Worm (Caenorhabditis elegans): ENCODE results near the gene T05G5.4.

Gene T05G5.4

DNA sequence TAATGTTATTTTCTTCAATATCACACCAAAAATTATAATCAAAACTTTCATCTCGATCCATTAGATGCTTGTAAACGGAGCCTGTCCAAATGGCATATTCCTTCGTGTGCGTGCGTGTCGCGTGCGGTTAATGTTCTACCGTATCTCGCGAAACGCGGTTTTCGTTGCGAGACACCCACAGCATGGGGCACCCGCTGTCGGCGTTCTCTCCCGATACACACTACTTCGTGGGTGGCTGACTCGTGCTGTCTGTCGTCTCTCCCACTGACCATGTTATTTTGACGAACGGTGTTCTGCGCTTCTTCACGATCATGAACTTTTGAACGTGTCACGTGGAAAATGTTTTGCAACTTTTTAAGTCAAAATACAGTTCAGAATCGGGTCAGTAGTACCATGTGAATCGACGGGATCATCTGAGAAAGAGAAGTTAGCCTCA lies 16.7 kb downstream of the T05G5.4 start (continued):
- TF ChIP-seq snpc-1.2 (GFP tag; IDR thresholded peaks at IDR 0.05): peak; percentile 78
- 0 out of 2 replicates have a peak, but pooled peaks have one; percentile 66 for TF ChIP-seq tag-97 (GFP tag; IDR thresholded peaks at IDR 0.05)
- TF ChIP-seq F26F4.8 (GFP tag; conservative IDR thresholded peaks at IDR 0.05): no peak
- peak; percentile 98 for TF ChIP-seq gei-8 (GFP tag; optimal IDR thresholded peaks at IDR 0.05)
- peak; percentile 94 for TF ChIP-seq dmd-9 (GFP tag; IDR thresholded peaks at IDR 0.05)
- TF ChIP-seq lir-3 (tag; optimal IDR thresholded peaks at IDR 0.05): peak; percentile 49
- TF ChIP-seq zfp-3 (GFP tag; conservative IDR thresholded peaks at IDR 0.05): peak; percentile 99
- peak; percentile 99 for TF ChIP-seq hmg-1.1 (GFP tag; IDR thresholded peaks at IDR 0.05)
- TF ChIP-seq madf-9 (GFP tag; conservative IDR thresholded peaks at IDR 0.05): peak; percentile 92
- TF ChIP-seq aha-1 (tag): peak; percentile 100
- peak; percentile 97 for TF ChIP-seq arid-1 (GFP tag; conservative IDR thresholded peaks at IDR 0.05)
- TF ChIP-seq hlh-30 (tag; optimal IDR thresholded peaks at IDR 0.05; ENCODE audit: insufficient read depth): peak; percentile 99
- peak; percentile 99 to 100 for TF ChIP-seq lsy-2 (tag; optimal IDR thresholded peaks at IDR 0.05)
- TF ChIP-seq mes-2 (tag; optimal IDR thresholded peaks at IDR 0.05; ENCODE audit: poor library complexity, severe bottlenecking): peak; percentile 95
- peak; percentile 83 for TF ChIP-seq daf-19 (GFP tag; conservative IDR thresholded peaks at IDR 0.05)
- peak; percentile 77 to 92 for TF ChIP-seq daf-16 (GFP tag; optimal IDR thresholded peaks at IDR 0.05)
- peak; percentile 91 for TF ChIP-seq daf-16 (tag; optimal IDR thresholded peaks at IDR 0.05)
- TF ChIP-seq ama-1 (optimal IDR thresholded peaks at IDR 0.05): peak; percentile 95
- TF ChIP-seq mep-1 (tag; optimal IDR thresholded peaks at IDR 0.05): peak; percentile 99
- TF ChIP-seq ctbp-1 (GFP tag; IDR thresholded peaks at IDR 0.05): peak; percentile 98
- peak; percentile 63; the same call in 1 of the 2 replicates for TF ChIP-seq Y48G9A.11 (GFP tag; IDR thresholded peaks at IDR 0.05)
- peak; percentile 90 for TF ChIP-seq nhr-28 (tag; optimal IDR thresholded peaks at IDR 0.05)
- peak; percentile 36 for TF ChIP-seq aly-2 (tag; optimal IDR thresholded peaks at IDR 0.05)
- TF ChIP-seq lin-38 (GFP tag; IDR thresholded peaks at IDR 0.05): peak; percentile 94
- TF ChIP-seq zip-2 (tag; optimal IDR thresholded peaks at IDR 0.05): peak; percentile 82
- TF ChIP-seq ceh-44 (GFP tag; IDR thresholded peaks at IDR 0.05): peak; percentile 77; the same call in 1 of the 2 replicates
- peak; percentile 98 for TF ChIP-seq egl-43 (GFP tag; IDR thresholded peaks at IDR 0.05)
- TF ChIP-seq nhr-41 (GFP tag; IDR thresholded peaks at IDR 0.05): peak; percentile 96
- TF ChIP-seq ces-1 (GFP tag; optimal IDR thresholded peaks at IDR 0.05): no peak
- peak; percentile 96 for TF ChIP-seq nhr-6 (tag; optimal IDR thresholded peaks at IDR 0.05)
- peak; percentile 81 to 96 for TF ChIP-seq hif-1 (tag; optimal IDR thresholded peaks at IDR 0.05)
- peak; percentile 73; the same call in 1 of the 2 replicates for TF ChIP-seq F44E2.7 (GFP tag; IDR thresholded peaks at IDR 0.05)
- peak; percentile 100 for TF ChIP-seq hlh-11 (tag; optimal IDR thresholded peaks at IDR 0.05)
- peak; percentile 96 for TF ChIP-seq mdt-29 (GFP tag; IDR thresholded peaks at IDR 0.05)
- TF ChIP-seq unc-130 (GFP tag; optimal IDR thresholded peaks at IDR 0.05): peak; percentile 1
- TF ChIP-seq lin-15B (tag; optimal IDR thresholded peaks at IDR 0.05): no peak
- TF ChIP-seq unc-39 (tag; optimal IDR thresholded peaks at IDR 0.05): peak; percentile 37
- peak; percentile 80 to 90; a peak in 2 of 4 replicates for TF ChIP-seq madf-5 (GFP tag; IDR thresholded peaks at IDR 0.05)
- TF ChIP-seq mxl-2 (GFP tag; conservative IDR thresholded peaks at IDR 0.05): peak; percentile 93
- TF ChIP-seq attf-4 (tag; optimal IDR thresholded peaks at IDR 0.05): no peak
- peak; percentile 78 for TF ChIP-seq lin-39 (tag; optimal IDR thresholded peaks at IDR 0.05)

DNA sequence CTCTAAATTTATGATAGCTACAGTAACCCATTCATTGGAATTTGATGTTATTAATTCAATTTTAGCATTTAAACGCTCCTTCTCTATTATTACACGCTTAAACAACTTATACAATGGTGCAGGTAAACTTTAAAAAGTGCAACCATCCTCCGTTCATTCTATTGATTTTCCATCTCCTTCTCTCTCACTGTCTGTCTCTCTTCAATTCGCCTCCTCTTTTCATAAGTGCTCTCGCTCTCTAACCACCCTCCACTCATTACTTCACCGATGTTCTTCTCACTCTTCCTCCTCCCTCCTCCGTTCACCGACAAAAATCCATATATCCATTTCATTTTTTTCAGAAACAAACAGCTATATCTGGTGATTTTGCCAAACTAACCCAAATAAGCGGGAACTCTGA lies 17.4 kb downstream of the T05G5.4 start, which contains the start of gene cbp-1:
Gene cbp-1 (plus strand): TSS at position 335 of the 400 bp plus-strand sequence.
- no peak for TF ChIP-seq mxl-3 (GFP tag; optimal IDR thresholded peaks at IDR 0.05)
- peak; percentile 4 to 70 for TF ChIP-seq lsy-2 (tag; optimal IDR thresholded peaks at IDR 0.05)
- TF ChIP-seq lin-1 (GFP tag; IDR thresholded peaks at IDR 0.05): no peak
- TF ChIP-seq hmg-1.1 (GFP tag; IDR thresholded peaks at IDR 0.05): peak; percentile 39; the same call in 1 of the 2 replicates
- TF ChIP-seq zfp-2 (tag; optimal IDR thresholded peaks at IDR 0.05): no peak
- TF ChIP-seq ZK337.2 (GFP tag; IDR thresholded peaks at IDR 0.05): no peak
- no peak for TF ChIP-seq vab-7 (GFP tag; IDR thresholded peaks at IDR 0.05)
- TF ChIP-seq duxl-1 (tag; optimal IDR thresholded peaks at IDR 0.05; ENCODE audit: poor library complexity): peak; percentile 11
- no peak for TF ChIP-seq pqm-1 (tag; optimal IDR thresholded peaks at IDR 0.05)
- TF ChIP-seq hlh-11 (tag; optimal IDR thresholded peaks at IDR 0.05): peak; percentile 1
- TF ChIP-seq dmd-6 (GFP tag; IDR thresholded peaks at IDR 0.05): 0 out of 2 replicates have a peak, but pooled peaks have one; percentile 11
- TF ChIP-seq aha-1 (tag): peak; percentile 97
- TF ChIP-seq zip-2 (tag; optimal IDR thresholded peaks at IDR 0.05): no peak
- no peak for TF ChIP-seq Y105C5A.15 (GFP tag; IDR thresholded peaks at IDR 0.05)
- peak; percentile 20 for TF ChIP-seq mep-1 (tag; optimal IDR thresholded peaks at IDR 0.05)
- TF ChIP-seq skn-1 (tag; optimal IDR thresholded peaks at IDR 0.05): no peak
- no peak for TF ChIP-seq nhr-76 (tag; optimal IDR thresholded peaks at IDR 0.05)
